Worm (Caenorhabditis elegans) whole organism, L2 larva: Measurements from ENCODE around the gene R12C12.10.

Experiments used
- C34F6.9 ChIP-seq: fragments of 150-350 bp; optimal IDR thresholded peaks from 2 replicates; lab custom pipeline; 2014; ENCODE audit warnings: missing biosample characterization, missing genetic modification characterization
- F13H6.1 ChIP-seq: sonication (generic microtip); optimal IDR thresholded peaks from 2 replicates; lab custom pipeline; 2016; ENCODE audit warnings: missing genetic modification characterization, missing compliant biosample characterization
- R02D3.7 ChIP-seq: fragments of 150-350 bp; optimal IDR thresholded peaks from 2 replicates; lab custom pipeline; 2014; ENCODE audit warnings: missing biosample characterization, missing genetic modification characterization
- Y55F3AM.14 ChIP-seq: fragments of 200-800 bp; sonication (Bioruptor generic); optimal IDR thresholded peaks from 2 replicates; lab custom pipeline; 2018; ENCODE audit warnings: mild to moderate bottlenecking, missing genetic modification characterization, missing compliant biosample characterization
- ZK546.5 ChIP-seq: sonication (generic microtip); optimal IDR thresholded peaks from 2 replicates; lab custom pipeline; 2017; ENCODE audit warnings: missing biosample characterization, missing genetic modification characterization
- alr-1 ChIP-seq: fragments of 150-350 bp; optimal IDR thresholded peaks from 2 replicates; lab custom pipeline; 2014; ENCODE audit warnings: missing biosample characterization, missing genetic modification characterization
- aly-2 ChIP-seq: fragments of 150-350 bp; optimal IDR thresholded peaks from 2 replicates; lab custom pipeline; 2014; ENCODE audit warnings: missing biosample characterization, missing genetic modification characterization
- ama-1 ChIP-seq: fragments of 150-350 bp; optimal IDR thresholded peaks from 2 replicates; lab custom pipeline; 2018; ENCODE audit warnings: inconsistent platforms
- blmp-1 ChIP-seq: sonication (generic microtip); optimal IDR thresholded peaks from 2 replicates; lab custom pipeline; 2017; ENCODE audit warnings: missing genetic modification characterization, mild to moderate bottlenecking, missing compliant biosample characterization, antibody characterized with exemption, moderate library complexity; ENCODE audit not compliant: insufficient read depth
- ceh-16 ChIP-seq: fragments of 150-350 bp; optimal IDR thresholded peaks from 2 replicates; lab custom pipeline; 2014; ENCODE audit warnings: missing biosample characterization, missing genetic modification characterization
- ceh-82 ChIP-seq: fragments of 150-350 bp; optimal IDR thresholded peaks from 2 replicates; lab custom pipeline; 2014; ENCODE audit warnings: missing biosample characterization, missing genetic modification characterization
- crh-2 ChIP-seq: sonication (generic microtip); optimal IDR thresholded peaks from 2 replicates; lab custom pipeline; 2017; ENCODE audit warnings: missing biosample characterization, missing genetic modification characterization
- dmd-4 ChIP-seq: sonication (generic microtip); optimal IDR thresholded peaks from 2 replicates; lab custom pipeline; 2017; ENCODE audit warnings: missing biosample characterization, missing genetic modification characterization
- egl-27 ChIP-seq: sonication (generic microtip); optimal IDR thresholded peaks from 3 replicates; lab custom pipeline; 2017; ENCODE audit warnings: missing biosample characterization, missing genetic modification reagents, missing genetic modification characterization
- elt-1 ChIP-seq: fragments of 150-350 bp; optimal IDR thresholded peaks from 2 replicates; lab custom pipeline; 2014; ENCODE audit warnings: missing biosample characterization, missing genetic modification characterization
- elt-3 ChIP-seq: sonication (generic microtip); optimal IDR thresholded peaks from 2 replicates; lab custom pipeline; 2017; ENCODE audit warnings: missing biosample characterization, missing genetic modification characterization
- fos-1 ChIP-seq: fragments of 150-350 bp; optimal IDR thresholded peaks from 2 replicates; lab custom pipeline; 2014; ENCODE audit warnings: missing biosample characterization, missing genetic modification characterization
- gmeb-1 ChIP-seq: fragments of 150-350 bp; optimal IDR thresholded peaks from 2 replicates; lab custom pipeline; 2014; ENCODE audit warnings: missing biosample characterization, missing genetic modification characterization
- lin-11 ChIP-seq: fragments of 150-350 bp; sonication (generic microtip); optimal IDR thresholded peaks from 2 replicates; lab custom pipeline; 2014; ENCODE audit warnings: missing biosample characterization, missing genetic modification characterization, inconsistent platforms, mixed read lengths
- lin-13 ChIP-seq: fragments of 150-350 bp; optimal IDR thresholded peaks from 2 replicates; lab custom pipeline; 2014; ENCODE audit warnings: missing biosample characterization, missing genetic modification reagents, missing genetic modification characterization
- lin-39 ChIP-seq: fragments of 150-350 bp; optimal IDR thresholded peaks from 2 replicates; lab custom pipeline; 2014; ENCODE audit warnings: missing biosample characterization, missing genetic modification reagents, missing genetic modification characterization
- lsy-2 ChIP-seq, 2 experiments: fragments of 150-350 bp in 1 of 2; sonication (generic microtip) in 1 of 2; optimal IDR thresholded peaks; 2 replicates each; lab custom pipeline; 2014 to 2017; ENCODE audit warnings: missing biosample characterization in 2 of 2, missing genetic modification characterization in 2 of 2
- mab-5 ChIP-seq: fragments of 150-350 bp; optimal IDR thresholded peaks from 2 replicates; lab custom pipeline; 2014; ENCODE audit warnings: missing biosample characterization, missing genetic modification characterization
- mbf-1 ChIP-seq: sonication (generic microtip); optimal IDR thresholded peaks from 2 replicates; lab custom pipeline; 2017; ENCODE audit warnings: missing biosample characterization, missing genetic modification characterization
- mdl-1 ChIP-seq, 2 experiments: fragments of 150-350 bp in 1 of 2; sonication (generic microtip) in 1 of 2; optimal IDR thresholded peaks; 2 replicates each; lab custom pipeline; 2017; ENCODE audit warnings: missing biosample characterization in 2 of 2, missing genetic modification characterization in 2 of 2
- nhr-10 ChIP-seq: sonication (generic microtip); optimal IDR thresholded peaks from 2 replicates; lab custom pipeline; 2017; ENCODE audit warnings: missing biosample characterization, missing genetic modification characterization
- nhr-11 ChIP-seq: fragments of 150-350 bp; optimal IDR thresholded peaks from 2 replicates; lab custom pipeline; 2014; ENCODE audit warnings: missing biosample characterization, missing genetic modification characterization
- nhr-12 ChIP-seq: fragments of 150-350 bp; optimal IDR thresholded peaks from 2 replicates; lab custom pipeline; 2014; ENCODE audit warnings: missing biosample characterization, missing genetic modification characterization
- nhr-129 ChIP-seq: fragments of 150-350 bp; optimal IDR thresholded peaks from 2 replicates; lab custom pipeline; 2014; ENCODE audit warnings: missing biosample characterization, missing genetic modification characterization
- nhr-21 ChIP-seq: fragments of 150-350 bp; optimal IDR thresholded peaks from 2 replicates; lab custom pipeline; 2014; ENCODE audit warnings: missing biosample characterization, missing genetic modification characterization
- nhr-23 ChIP-seq: fragments of 150-350 bp; optimal IDR thresholded peaks from 2 replicates; lab custom pipeline; 2014; ENCODE audit warnings: missing biosample characterization, missing genetic modification reagents, missing genetic modification characterization
- nhr-237 ChIP-seq: fragments of 150-350 bp; optimal IDR thresholded peaks from 2 replicates; lab custom pipeline; 2014; ENCODE audit warnings: missing biosample characterization, missing genetic modification characterization
- nhr-25 ChIP-seq: fragments of 150-350 bp; sonication (generic microtip); optimal IDR thresholded peaks from 3 replicates; lab custom pipeline; 2014; ENCODE audit warnings: missing biosample characterization, missing genetic modification characterization
- nhr-6 ChIP-seq: fragments of 150-350 bp; optimal IDR thresholded peaks from 2 replicates; lab custom pipeline; 2014; ENCODE audit warnings: missing biosample characterization, missing genetic modification characterization
- nhr-77 ChIP-seq: fragments of 150-350 bp; optimal IDR thresholded peaks from 2 replicates; lab custom pipeline; 2014; ENCODE audit warnings: missing biosample characterization, missing genetic modification characterization
- peb-1 ChIP-seq: fragments of 150-350 bp; optimal IDR thresholded peaks from 2 replicates; lab custom pipeline; 2014; ENCODE audit warnings: missing biosample characterization, missing genetic modification characterization
- sem-4 ChIP-seq: fragments of 150-350 bp; optimal IDR thresholded peaks from 2 replicates; lab custom pipeline; 2014; ENCODE audit warnings: missing biosample characterization, missing genetic modification reagents, missing genetic modification characterization
- skn-1 ChIP-seq: sonication (generic microtip); optimal IDR thresholded peaks from 2 replicates; lab custom pipeline; 2017; ENCODE audit warnings: missing biosample characterization, missing genetic modification characterization
- sma-3 ChIP-seq: sonication (generic microtip); optimal IDR thresholded peaks from 2 replicates; lab custom pipeline; 2016; ENCODE audit warnings: missing genetic modification reagents, missing genetic modification characterization, missing compliant biosample characterization
- sma-9 ChIP-seq, 2 experiments: fragments of 150-350 bp in 1 of 2; sonication (generic microtip) in 1 of 2; optimal IDR thresholded peaks; 2 replicates each; lab custom pipeline; 2014 to 2016; ENCODE audit warnings: missing genetic modification characterization in 2 of 2, mild to moderate bottlenecking in 1 of 2, missing biosample characterization in 1 of 2, missing compliant biosample characterization in 1 of 2, missing genetic modification reagents in 1 of 2, moderate library complexity in 1 of 2
- snpc-4 ChIP-seq: fragments of 150-350 bp; optimal IDR thresholded peaks from 2 replicates; lab custom pipeline; 2014; ENCODE audit warnings: missing biosample characterization, missing genetic modification characterization
- unc-39 ChIP-seq: fragments of 150-350 bp; optimal IDR thresholded peaks from 2 replicates; lab custom pipeline; 2014; ENCODE audit warnings: missing biosample characterization, missing genetic modification characterization
- unc-55 ChIP-seq: fragments of 150-350 bp; sonication (generic microtip); optimal IDR thresholded peaks from 3 replicates; lab custom pipeline; 2014; ENCODE audit warnings: missing biosample characterization, missing genetic modification reagents, missing genetic modification characterization
- unc-62 ChIP-seq: fragments of 150-350 bp; optimal IDR thresholded peaks from 2 replicates; lab custom pipeline; 2014; ENCODE audit warnings: missing biosample characterization, missing genetic modification reagents, missing genetic modification characterization
- zag-1 ChIP-seq: fragments of 150-350 bp; optimal IDR thresholded peaks from 2 replicates; lab custom pipeline; 2014; ENCODE audit warnings: missing biosample characterization, missing genetic modification characterization
- ztf-1 ChIP-seq: fragments of 200-800 bp; sonication (Bioruptor generic); conservative IDR thresholded peaks from 2 replicates; pipeline ENCODE4 v1.3.6; 2022; ENCODE audit warnings: missing genetic modification characterization, missing compliant biosample characterization
- ztf-11 ChIP-seq: sonication (generic microtip); optimal IDR thresholded peaks from 2 replicates; lab custom pipeline; 2017; ENCODE audit warnings: missing biosample characterization, missing genetic modification characterization
- ztf-4 ChIP-seq: fragments of 150-350 bp; optimal IDR thresholded peaks from 2 replicates; lab custom pipeline; 2014; ENCODE audit warnings: missing biosample characterization, missing genetic modification characterization

The R12C12.10 gene

DNA sequence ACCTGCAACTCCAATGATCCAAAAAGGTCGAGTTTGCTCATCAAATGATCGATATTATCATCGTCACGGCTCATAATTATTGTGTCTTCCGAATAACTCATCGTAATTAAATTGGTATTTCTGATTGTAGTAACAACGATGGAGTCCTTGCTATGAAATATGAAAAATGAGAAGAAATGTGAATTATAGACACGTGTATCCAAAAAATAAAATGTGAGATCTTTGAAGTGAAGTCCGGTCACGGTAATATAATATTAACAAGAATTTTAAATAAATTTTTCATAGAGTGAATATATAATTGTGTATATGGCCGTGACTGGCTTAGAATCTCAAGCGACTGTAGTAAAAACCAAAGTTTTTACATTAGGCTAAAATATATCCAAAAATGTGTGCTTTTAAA is 24.0 kb upstream of the R12C12.10 start, which contains the start of gene H12I13.1:
H12I13.1 (minus strand) TSS at position 101 of the 400 bp plus-strand sequence.
- TF ChIP-seq nhr-77 (tag; lab: Kevin White, UChicago) (no peak), ztf-1 (GFP tag; lab: Robert Waterston, UW) (no peak)

DNA sequence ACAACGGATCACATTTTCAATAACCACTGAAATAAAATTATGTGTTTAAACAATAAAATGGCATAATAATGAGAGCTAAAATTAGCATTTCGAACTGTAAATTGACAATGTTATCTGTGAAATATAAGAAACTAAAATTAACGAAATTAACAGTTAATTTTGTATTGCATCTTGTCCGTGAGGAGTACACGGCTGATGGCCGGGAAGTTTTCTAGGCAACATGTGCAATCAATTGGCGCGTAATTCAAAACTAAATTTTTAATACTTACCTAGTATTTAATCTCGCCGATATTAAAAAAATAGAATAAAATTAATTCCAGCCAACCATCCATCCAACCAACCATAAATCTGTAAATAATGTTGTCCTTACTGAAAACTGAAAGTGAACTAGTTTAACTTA is 18.4 kb upstream of the R12C12.10 start:
- TF ChIP-seq nhr-23 (tag; lab: Kevin White, UChicago) (no peak), lin-11 (no peak), alr-1 (no peak), elt-1 (tag; lab: Kevin White, UChicago) (no peak), lsy-2 (tag; optimal IDR thresholded peaks at IDR 0.05; lab: Kevin White, UChicago) (peak; percentile 77 to 91), mab-5 (peak; percentile 43), sem-4 (tag; lab: Kevin White, UChicago) (peak; percentile 59), zag-1 (peak; percentile 4), ama-1 (no peak), nhr-237 (tag; lab: Kevin White, UChicago) (no peak), lin-39 (tag; lab: Kevin White, UChicago) (no peak), F13H6.1 (tag; lab: Kevin White, UChicago) (peak; percentile 83), nhr-11 (no peak), ztf-4 (tag; lab: Kevin White, UChicago) (peak; percentile 43), aly-2 (tag; lab: Kevin White, UChicago) (no peak), ceh-82 (tag; lab: Kevin White, UChicago) (no peak), ztf-11 (tag; lab: Kevin White, UChicago) (no peak), R02D3.7 (tag; lab: Kevin White, UChicago) (no peak), gmeb-1 (tag; lab: Kevin White, UChicago) (peak; percentile 98), blmp-1 (tag; lab: Kevin White, UChicago) (peak; percentile 50), peb-1 (tag; lab: Kevin White, UChicago) (no peak), fos-1 (tag; lab: Kevin White, UChicago) (peak; percentile 5), ceh-16 (tag; lab: Kevin White, UChicago) (peak; percentile 45), C34F6.9 (tag; lab: Kevin White, UChicago) (peak; percentile 70), mdl-1 (tag; optimal IDR thresholded peaks at IDR 0.05; lab: Kevin White, UChicago) (no peak), nhr-12 (tag; lab: Kevin White, UChicago) (no peak), sma-9 (GFP tag; optimal IDR thresholded peaks at IDR 0.05; lab: Kevin White, UChicago) (peak; percentile 95), sma-9 (tag; optimal IDR thresholded peaks at IDR 0.05; lab: Kevin White, UChicago) (no peak), nhr-25 (tag; lab: Kevin White, UChicago) (no peak), nhr-21 (peak; percentile 79), sma-3 (GFP tag; lab: Kevin White, UChicago) (peak; percentile 90), ztf-1 (GFP tag; lab: Robert Waterston, UW) (no peak), snpc-4 (peak; percentile 72), dmd-4 (tag; lab: Kevin White, UChicago) (peak; percentile 6), nhr-129 (tag; lab: Kevin White, UChicago) (peak; percentile 56), mbf-1 (tag; lab: Kevin White, UChicago) (no peak), skn-1 (tag; lab: Kevin White, UChicago) (no peak), unc-39 (no peak), nhr-6 (peak; percentile 72), crh-2 (peak; percentile 77), nhr-77 (tag; lab: Kevin White, UChicago) (no peak), elt-3 (no peak), lin-13 (peak; percentile 71), egl-27 (tag; lab: Kevin White, UChicago) (peak; percentile 36), unc-62 (GFP tag; lab: Kevin White, UChicago) (no peak), Y55F3AM.14 (GFP tag; lab: Kevin White, UChicago) (no peak), ZK546.5 (tag; lab: Kevin White, UChicago) (no peak), nhr-10 (tag; lab: Kevin White, UChicago) (no peak), unc-55 (peak; percentile 75)
